Worm (Caenorhabditis elegans): ENCODE measurements around the gene Y43F8B.2.

DNA sequence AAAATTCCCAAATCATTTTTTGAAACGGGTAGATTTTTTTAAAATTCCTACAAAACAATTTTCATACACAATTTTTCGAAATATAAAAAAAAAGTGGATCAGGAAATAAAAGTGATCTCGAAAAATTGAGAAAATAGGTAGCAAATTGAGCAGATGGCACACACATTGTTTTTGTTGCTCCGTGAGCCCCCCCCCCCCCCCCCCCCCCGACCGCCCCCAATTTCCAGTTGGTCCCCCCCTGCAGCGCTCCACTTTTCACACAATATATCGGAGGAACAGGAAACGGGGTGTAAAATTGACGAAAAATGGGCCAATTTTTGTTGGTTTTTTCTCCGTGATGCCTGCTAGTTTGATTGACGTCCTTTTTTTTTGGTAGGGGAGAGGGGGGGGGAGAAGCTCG is 8.0 kb upstream of the Y43F8B.2 start:
- TF ChIP-seq blmp-1 (tag; optimal IDR thresholded peaks at IDR 0.05): no peak
- no peak for TF ChIP-seq nhr-237 (tag; optimal IDR thresholded peaks at IDR 0.05)
- no peak for TF ChIP-seq ces-1 (GFP tag; optimal IDR thresholded peaks at IDR 0.05)
- TF ChIP-seq unc-62 (GFP tag; optimal IDR thresholded peaks at IDR 0.05): no peak
- no peak for TF ChIP-seq nhr-12 (tag; optimal IDR thresholded peaks at IDR 0.05)
- peak; percentile 33 for TF ChIP-seq sptf-1 (tag; optimal IDR thresholded peaks at IDR 0.05)
- TF ChIP-seq snpc-4 (tag; optimal IDR thresholded peaks at IDR 0.05): no peak

Measured in whole organism, mixed stage, embryonic.